Fruit fly (Drosophila melanogaster): ENCODE measurements around the gene CG43115.
A peak's percentile ranks its signal among the peaks of the same experiment; 100 is the strongest.

The CG43115 gene

dm6 chrX:6035359-6035758 is 30.9 kb downstream of the CG43115 start (continued):
- no peak for TF ChIP-seq ewg (GFP tag; optimal IDR thresholded peaks at IDR 0.05)
- peak; percentile 37 for TF ChIP-seq CG1603 (tag; optimal IDR thresholded peaks at IDR 0.05)
- no peak for TF ChIP-seq Adf1 (GFP tag; IDR thresholded peaks at IDR 0.05)
- peak; percentile 46 for TF ChIP-seq CG8281 (tag; optimal IDR thresholded peaks at IDR 0.05)
- no peak for TF ChIP-seq CG2875 (GFP tag; optimal IDR thresholded peaks at IDR 0.05)
- no peak for TF ChIP-seq HLH54F (GFP tag; optimal IDR thresholded peaks at IDR 0.05)
- TF ChIP-seq Lim3 (GFP tag; IDR thresholded peaks at IDR 0.05) = no peak
- TF ChIP-seq CG6791 (GFP tag; IDR thresholded peaks at IDR 0.05; ENCODE audit: partially characterized antibody) = 0 out of 3 replicates have a peak, but pooled peaks have one; percentile 29
- peak; percentile 58; the same call in 1 of the 2 replicates for TF ChIP-seq bbx (GFP tag; IDR thresholded peaks at IDR 0.05; ENCODE audit: partially characterized antibody)
- peak; percentile 25 for TF ChIP-seq CG14710 (tag; optimal IDR thresholded peaks at IDR 0.05)
- no peak for TF ChIP-seq Kr (GFP tag; optimal IDR thresholded peaks at IDR 0.05)
- TF ChIP-seq CG11504 (tag; optimal IDR thresholded peaks at IDR 0.05) = peak; percentile 32
- TF ChIP-seq CG12236 (GFP tag; optimal IDR thresholded peaks at IDR 0.05) = no peak
- no peak for TF ChIP-seq CG4328 (GFP tag; optimal IDR thresholded peaks at IDR 0.05)
- no peak for TF ChIP-seq dimm (GFP tag; IDR thresholded peaks at IDR 0.05)
- TF ChIP-seq jigr1 (GFP tag; IDR thresholded peaks at IDR 0.05) = no peak

dm6 chrX:6034741-6035140 is 31.5 kb downstream of the CG43115 start:
- TF ChIP-seq z (GFP tag; IDR thresholded peaks at IDR 0.05) (0 out of 3 replicates have a peak, but pooled peaks have one; percentile 11), sens (GFP tag) (peak; percentile 31), wdn (GFP tag; IDR thresholded peaks at IDR 0.05) (no peak), crp (GFP tag; optimal IDR thresholded peaks at IDR 0.05) (no peak), chinmo (GFP tag; IDR thresholded peaks at IDR 0.05; ENCODE audit: partially characterized antibody) (no peak), CG6175 (GFP tag; IDR thresholded peaks at IDR 0.05) (no peak), CG13894 (tag; optimal IDR thresholded peaks at IDR 0.05) (peak; percentile 91)

- TF ChIP-seq pros (GFP tag; optimal IDR thresholded peaks at IDR 0.05) = peak; percentile 51
- TF ChIP-seq Nf-YA (GFP tag; IDR thresholded peaks at IDR 0.05) = no peak
- peak; percentile 43 for TF ChIP-seq Ets65A (GFP tag)
- 0 out of 3 replicates have a peak, but pooled peaks have one; percentile 55 for TF ChIP-seq z (GFP tag; IDR thresholded peaks at IDR 0.05)
Measured at dm6 chrX:6032826-6033225, 33.4 kb downstream of the CG43115 start.

dm6 chrX:6031692-6032091 is 34.5 kb downstream of the CG43115 start:
- peak; percentile 81 for TF ChIP-seq CG4820 (GFP tag; optimal IDR thresholded peaks at IDR 0.05)
- TF ChIP-seq insv (GFP tag; optimal IDR thresholded peaks at IDR 0.05) = no peak
- peak; percentile 59 for TF ChIP-seq CG14667 (GFP tag; IDR thresholded peaks at IDR 0.05)
- TF ChIP-seq CG11085 (GFP tag; IDR thresholded peaks at IDR 0.05) = 0 out of 2 replicates have a peak, but pooled peaks have one; percentile 22
- TF ChIP-seq Rfx (GFP tag; IDR thresholded peaks at IDR 0.05) = peak; percentile 71
- TF ChIP-seq Rx (GFP tag; IDR thresholded peaks at IDR 0.05) = peak; percentile 48; the same call in 1 of the 2 replicates
- TF ChIP-seq CG12659 (GFP tag; optimal IDR thresholded peaks at IDR 0.05) = peak; percentile 69
- peak; percentile 74 for TF ChIP-seq scrt (GFP tag; optimal IDR thresholded peaks at IDR 0.05)
- TF ChIP-seq gem (tag; optimal IDR thresholded peaks at IDR 0.05) = peak; percentile 86
- TF ChIP-seq tx (GFP tag; optimal IDR thresholded peaks at IDR 0.05) = peak; percentile 67
- TF ChIP-seq Vsx1 (GFP tag; optimal IDR thresholded peaks at IDR 0.05) = peak; percentile 47
- peak; percentile 24 for TF ChIP-seq CTCF (GFP tag; optimal IDR thresholded peaks at IDR 0.05)
- peak; percentile 71 for TF ChIP-seq CrebB (tag; optimal IDR thresholded peaks at IDR 0.05)
- peak; percentile 83 for TF ChIP-seq btn (GFP tag; optimal IDR thresholded peaks at IDR 0.05)
- TF ChIP-seq mam (GFP tag; optimal IDR thresholded peaks at IDR 0.05) = peak; percentile 75
- TF ChIP-seq gfzf (GFP tag; optimal IDR thresholded peaks at IDR 0.05) = no peak
- peak; percentile 64; the same call in 1 of the 2 replicates for TF ChIP-seq peb (GFP tag; IDR thresholded peaks at IDR 0.05)
- peak; percentile 82 for TF ChIP-seq sisA (GFP tag; IDR thresholded peaks at IDR 0.05)
- peak; percentile 52 for TF ChIP-seq gcm2 (GFP tag; optimal IDR thresholded peaks at IDR 0.05)
- TF ChIP-seq CG17612 (GFP tag; IDR thresholded peaks at IDR 0.05) = no peak
- peak; percentile 92 for TF ChIP-seq Med (GFP tag)
- TF ChIP-seq Doc2 (GFP tag; IDR thresholded peaks at IDR 0.05) = no peak

Measured in whole organism, embryonic.